Worm (Caenorhabditis elegans): Measurements from ENCODE around the gene H23L24.1.

The H23L24.1 gene

DNA sequence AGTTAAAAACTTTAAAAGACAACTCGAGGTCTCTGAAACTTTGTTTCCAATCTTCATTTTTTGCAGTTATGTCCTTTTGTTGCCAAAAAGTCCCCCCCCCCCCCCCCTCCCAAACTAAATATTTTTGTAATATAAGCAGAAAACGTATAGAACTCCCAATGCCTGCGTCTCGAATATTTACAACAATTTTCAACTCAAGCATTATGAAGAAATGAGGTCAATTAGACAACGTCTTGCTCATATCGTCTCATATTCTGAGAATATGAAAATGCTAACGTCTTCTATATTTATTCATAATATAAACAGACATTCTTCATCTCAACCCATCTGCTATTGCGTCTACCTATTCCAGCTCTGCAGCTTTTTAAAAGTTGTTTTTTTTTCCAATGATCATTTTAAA is at the start of gene H23L24.1:
Gene H23L24.1, plus strand, starts transcription at position 301 of the 400 bp plus-strand sequence.
- TF ChIP-seq gmeb-1 (tag; optimal IDR thresholded peaks at IDR 0.05): no peak
- TF ChIP-seq lin-13 (GFP tag; optimal IDR thresholded peaks at IDR 0.05): no peak

- TF ChIP-seq F13H6.1 (tag; optimal IDR thresholded peaks at IDR 0.05) (no peak), alr-1 (tag; optimal IDR thresholded peaks at IDR 0.05) (no peak), gmeb-1 (tag; optimal IDR thresholded peaks at IDR 0.05) (no peak), zag-1 (tag; optimal IDR thresholded peaks at IDR 0.05) (no peak), nhr-129 (tag; optimal IDR thresholded peaks at IDR 0.05) (no peak)
Observed at ce11 chrIV:8668635-8669034, 49.6 kb upstream of the H23L24.1 start, which contains the start of gene cdh-5. TSS of gene cdh-5 (plus strand) at chrIV:8668935.

- TF ChIP-seq ztf-1 (GFP tag; conservative IDR thresholded peaks at IDR 0.05) (no peak), nhr-12 (tag; optimal IDR thresholded peaks at IDR 0.05) (no peak), sem-4 (tag; optimal IDR thresholded peaks at IDR 0.05) (no peak), lsy-2 (tag; optimal IDR thresholded peaks at IDR 0.05) (no peak), nhr-6 (tag; optimal IDR thresholded peaks at IDR 0.05) (no peak)
Observed at ce11 chrIV:8673733-8674375, 44.4 kb upstream of the H23L24.1 start.

- no peak for TF ChIP-seq nhr-25 (tag; optimal IDR thresholded peaks at IDR 0.05)
- no peak for TF ChIP-seq alr-1 (tag; optimal IDR thresholded peaks at IDR 0.05)
- no peak for TF ChIP-seq zag-1 (tag; optimal IDR thresholded peaks at IDR 0.05)
- no peak for TF ChIP-seq dmd-4 (tag; optimal IDR thresholded peaks at IDR 0.05)
- no peak for TF ChIP-seq nhr-12 (tag; optimal IDR thresholded peaks at IDR 0.05)
- no peak for TF ChIP-seq ama-1 (optimal IDR thresholded peaks at IDR 0.05)
- no peak for TF ChIP-seq ztf-1 (GFP tag; conservative IDR thresholded peaks at IDR 0.05)
- no peak for TF ChIP-seq mab-5 (tag; optimal IDR thresholded peaks at IDR 0.05)
- TF ChIP-seq C34F6.9 (tag; optimal IDR thresholded peaks at IDR 0.05): no peak
- TF ChIP-seq blmp-1 (tag; optimal IDR thresholded peaks at IDR 0.05; ENCODE audit: insufficient read depth): no peak
- no peak for TF ChIP-seq ztf-4 (tag; optimal IDR thresholded peaks at IDR 0.05)
- TF ChIP-seq nhr-23 (tag; optimal IDR thresholded peaks at IDR 0.05): no peak
- no peak for TF ChIP-seq nhr-21 (tag; optimal IDR thresholded peaks at IDR 0.05)
- TF ChIP-seq elt-1 (tag; optimal IDR thresholded peaks at IDR 0.05): no peak
- TF ChIP-seq sem-4 (tag; optimal IDR thresholded peaks at IDR 0.05): no peak
- TF ChIP-seq ceh-82 (tag; optimal IDR thresholded peaks at IDR 0.05): no peak
- no peak for TF ChIP-seq crh-2 (tag; optimal IDR thresholded peaks at IDR 0.05)
- TF ChIP-seq aly-2 (tag; optimal IDR thresholded peaks at IDR 0.05): no peak
- no peak for TF ChIP-seq fos-1 (tag; optimal IDR thresholded peaks at IDR 0.05)
Observed at ce11 chrIV:8677303-8677702, 41.0 kb upstream of the H23L24.1 start, which contains the start of gene F08B4.8. TSS of gene F08B4.8 (plus strand) at chrIV:8677603.

DNA sequence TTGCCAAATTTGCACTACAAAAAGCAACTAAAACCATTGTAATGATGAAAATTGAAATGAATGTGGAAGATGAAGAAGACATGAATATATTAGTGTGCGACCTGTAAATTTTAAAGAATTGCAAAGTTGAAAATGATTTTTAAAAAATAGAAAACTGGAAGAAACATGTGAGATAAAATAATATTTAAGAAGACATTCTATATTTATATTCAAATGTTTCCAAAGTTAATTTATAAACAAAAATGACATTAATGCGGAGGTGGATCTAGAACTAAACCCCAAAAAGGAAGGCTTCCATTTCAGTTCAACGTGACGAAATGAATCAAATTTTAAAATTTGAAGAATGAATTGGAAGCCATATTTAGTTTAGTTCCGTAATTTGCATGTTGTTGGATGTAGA is 39.0 kb upstream of the H23L24.1 start, which contains the start of gene nlp-60:
Gene nlp-60, minus strand, starts transcription at position 101 of the 400 bp plus-strand sequence.
- TF ChIP-seq nhr-12 (tag; optimal IDR thresholded peaks at IDR 0.05) (no peak), mab-5 (tag; optimal IDR thresholded peaks at IDR 0.05) (no peak), Y55F3AM.14 (GFP tag; optimal IDR thresholded peaks at IDR 0.05) (no peak), skn-1 (tag; optimal IDR thresholded peaks at IDR 0.05) (no peak), sem-4 (tag; optimal IDR thresholded peaks at IDR 0.05) (no peak), zag-1 (tag; optimal IDR thresholded peaks at IDR 0.05) (no peak), unc-39 (tag; optimal IDR thresholded peaks at IDR 0.05) (no peak), R02D3.7 (tag; optimal IDR thresholded peaks at IDR 0.05) (no peak)

ce11 chrIV:8686510-8686909 is 31.7 kb upstream of the H23L24.1 start, which contains the start of gene pole-2:
TSS of gene pole-2 (minus strand) at chrIV:8686610.
- TF ChIP-seq unc-62 (GFP tag; optimal IDR thresholded peaks at IDR 0.05) (no peak), ceh-82 (tag; optimal IDR thresholded peaks at IDR 0.05) (no peak), mdl-1 (tag; optimal IDR thresholded peaks at IDR 0.05) (no peak), nhr-77 (tag; optimal IDR thresholded peaks at IDR 0.05) (no peak), egl-27 (tag; optimal IDR thresholded peaks at IDR 0.05) (no peak), C34F6.9 (tag; optimal IDR thresholded peaks at IDR 0.05) (no peak), nhr-21 (tag; optimal IDR thresholded peaks at IDR 0.05) (no peak), elt-1 (tag; optimal IDR thresholded peaks at IDR 0.05) (no peak), nhr-129 (tag; optimal IDR thresholded peaks at IDR 0.05) (no peak), ztf-1 (GFP tag; conservative IDR thresholded peaks at IDR 0.05) (no peak), mab-5 (tag; optimal IDR thresholded peaks at IDR 0.05) (no peak)

All from whole organism, L2 larva.